Worm (Caenorhabditis elegans) whole organism, L4/young adult: Measurements from ENCODE around the gene Y43E12A.3.

Source experiments
- W03F9.2 ChIP-seq: fragments of 150-350 bp; optimal IDR thresholded peaks from 2 replicates; lab custom pipeline; 2014; ENCODE audit warnings: missing biosample characterization, missing genetic modification characterization
- dao-5 ChIP-seq: sonication (generic microtip); optimal IDR thresholded peaks from 2 replicates; lab custom pipeline; 2016; ENCODE audit warnings: missing genotype, missing genetic modification characterization, moderate library complexity, missing compliant biosample characterization
- him-1 ChIP-seq: sonication (generic microtip); optimal IDR thresholded peaks from 2 replicates; lab custom pipeline; 2016; ENCODE audit warnings: missing genotype, missing genetic modification reagents, missing genetic modification characterization, missing compliant biosample characterization

ce11 chrIV:11038218-11038617, 50.5 kb downstream of the Y43E12A.3 start:
- no peak for TF ChIP-seq him-1 (tag; lab: Kevin White, UChicago)
- no peak for TF ChIP-seq W03F9.2 (tag; lab: Kevin White, UChicago)
- TF ChIP-seq dao-5 (tag; lab: Kevin White, UChicago), result no peak
